Fruit fly (Drosophila melanogaster): Measurements from ENCODE around the gene Uros2.
A peak's percentile ranks its signal among the peaks of the same experiment; 100 is the strongest.

The Uros2 gene

DNA sequence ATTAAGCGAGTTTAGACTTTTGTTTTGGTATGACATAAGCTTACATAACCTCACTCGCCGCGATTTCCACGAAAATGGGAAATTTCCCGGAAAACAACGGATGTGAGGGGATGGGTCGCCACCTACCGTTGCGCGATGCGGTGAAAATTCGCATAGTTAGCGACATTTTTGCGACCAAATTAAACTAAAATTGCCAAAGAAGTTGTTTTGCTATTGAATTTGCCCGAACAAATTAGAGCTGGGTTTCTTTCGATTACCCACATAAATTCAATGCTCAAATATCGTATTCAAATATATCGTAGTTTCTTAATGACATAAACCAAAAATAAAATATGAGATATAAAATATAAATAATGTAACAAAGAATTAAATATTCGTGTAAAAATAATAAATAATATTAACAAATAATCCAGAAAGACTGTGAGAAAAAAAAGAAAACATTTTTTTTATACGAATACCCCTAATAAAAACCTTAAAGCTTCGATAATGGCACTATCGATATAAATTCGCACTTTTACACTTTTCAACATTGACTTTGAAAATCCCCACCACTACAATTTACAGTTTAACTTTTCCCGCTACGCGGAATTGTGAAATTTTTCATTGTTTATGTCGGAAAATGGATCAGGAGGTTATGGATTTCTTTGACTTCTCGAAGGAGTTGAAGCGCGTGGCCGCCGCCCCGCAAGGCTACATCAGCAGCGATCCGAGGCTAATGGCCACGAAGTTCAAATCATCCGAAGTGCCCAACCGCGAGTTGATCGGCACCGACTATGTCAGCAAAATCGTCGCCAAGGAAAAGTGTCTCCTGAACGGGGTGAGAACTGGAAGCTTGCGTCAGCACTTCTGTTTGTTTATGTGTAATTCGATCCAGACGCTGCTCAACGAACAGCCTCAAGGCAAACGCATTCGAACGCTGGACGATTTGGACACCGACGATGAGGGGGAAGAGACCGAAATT lies 48.8 kb downstream of the Uros2 start, which contains the start of the genes ND-23 and spn-E (continued):
- TF ChIP-seq nerfin-2 (GFP tag; IDR thresholded peaks at IDR 0.05; ENCODE audit: partially characterized antibody): 0 out of 2 replicates have a peak, but pooled peaks have one; percentile 51
- no peak for TF ChIP-seq ap (GFP tag; IDR thresholded peaks at IDR 0.05)
- TF ChIP-seq NK7.1 (GFP tag; optimal IDR thresholded peaks at IDR 0.05): no peak
- peak; percentile 79 for TF ChIP-seq stwl (tag; optimal IDR thresholded peaks at IDR 0.05)
- no peak for TF ChIP-seq CG1024 (GFP tag; IDR thresholded peaks at IDR 0.05)
- no peak for TF ChIP-seq CG8359 (GFP tag; optimal IDR thresholded peaks at IDR 0.05; ENCODE audit: borderline replicate concordance)
- no peak for TF ChIP-seq CG11456 (GFP tag; IDR thresholded peaks at IDR 0.05)
- TF ChIP-seq schlank (tag; optimal IDR thresholded peaks at IDR 0.05): no peak
- TF ChIP-seq D19B (GFP tag; optimal IDR thresholded peaks at IDR 0.05): no peak
- TF ChIP-seq gro (GFP tag; optimal IDR thresholded peaks at IDR 0.05): no peak
- TF ChIP-seq sr (GFP tag; IDR thresholded peaks at IDR 0.05): no peak
- peak; percentile 51; the same call in 1 of the 2 replicates for TF ChIP-seq CG17328 (GFP tag; IDR thresholded peaks at IDR 0.05)
- TF ChIP-seq CG34224 (GFP tag; IDR thresholded peaks at IDR 0.05; ENCODE audit: partially characterized antibody): peak; percentile 57; the same call in 1 of the 3 replicates
- TF ChIP-seq CG13296 (GFP tag; optimal IDR thresholded peaks at IDR 0.05): peak; percentile 21
- TF ChIP-seq Med (GFP tag): peak; percentile 75
- peak; percentile 35 for TF ChIP-seq pzg (GFP tag; optimal IDR thresholded peaks at IDR 0.05)
- TF ChIP-seq grau (tag; optimal IDR thresholded peaks at IDR 0.05): peak; percentile 68
- TF ChIP-seq CG3407 (GFP tag; optimal IDR thresholded peaks at IDR 0.05): no peak
- peak; percentile 86 for TF ChIP-seq knrl (GFP tag; IDR thresholded peaks at IDR 0.05; ENCODE audit: partially characterized antibody)
- peak; percentile 45 for TF ChIP-seq CG8388 (GFP tag; optimal IDR thresholded peaks at IDR 0.05)
- no peak for TF ChIP-seq Ets65A (GFP tag)
- TF ChIP-seq CG6791 (GFP tag; IDR thresholded peaks at IDR 0.05; ENCODE audit: partially characterized antibody): 0 out of 3 replicates have a peak, but pooled peaks have one; percentile 52
- TF ChIP-seq dysf (GFP tag; IDR thresholded peaks at IDR 0.05): peak; percentile 16; the same call in 1 of the 3 replicates
- TF ChIP-seq twi (tag; optimal IDR thresholded peaks at IDR 0.05): peak; percentile 49
- TF ChIP-seq CG1832 (GFP tag; optimal IDR thresholded peaks at IDR 0.05): no peak
- TF ChIP-seq YL-1 (GFP tag; optimal IDR thresholded peaks at IDR 0.05): peak; percentile 41
- peak; percentile 64 for TF ChIP-seq CG30403 (GFP tag; optimal IDR thresholded peaks at IDR 0.05)
- TF ChIP-seq CG6175 (GFP tag; IDR thresholded peaks at IDR 0.05): no peak
- peak; percentile 45 for TF ChIP-seq Xbp1 (GFP tag; optimal IDR thresholded peaks at IDR 0.05)
- TF ChIP-seq dmrt11E (tag; optimal IDR thresholded peaks at IDR 0.05): peak; percentile 66
- TF ChIP-seq unpg (GFP tag; optimal IDR thresholded peaks at IDR 0.05): peak; percentile 58
- TF ChIP-seq Bdp1 (GFP tag; optimal IDR thresholded peaks at IDR 0.05): no peak
- peak; percentile 1 for TF ChIP-seq CG18764 (GFP tag; optimal IDR thresholded peaks at IDR 0.05)
- TF ChIP-seq CG9876 (GFP tag; optimal IDR thresholded peaks at IDR 0.05): no peak
- peak; percentile 13 for TF ChIP-seq fd3F (GFP tag; optimal IDR thresholded peaks at IDR 0.05)
- no peak for TF ChIP-seq CG3995 (GFP tag; optimal IDR thresholded peaks at IDR 0.05)
- no peak for TF ChIP-seq B-H1 (GFP tag; IDR thresholded peaks at IDR 0.05)
- TF ChIP-seq CG15269 (tag; optimal IDR thresholded peaks at IDR 0.05): peak; percentile 45
- TF ChIP-seq HmgZ (tag; optimal IDR thresholded peaks at IDR 0.05): no peak
- TF ChIP-seq chif (GFP tag; optimal IDR thresholded peaks at IDR 0.05): no peak
- no peak for TF ChIP-seq Asciz (GFP tag; optimal IDR thresholded peaks at IDR 0.05)
- peak; percentile 43 for TF ChIP-seq Meics (GFP tag; optimal IDR thresholded peaks at IDR 0.05)
- TF ChIP-seq MTF-1 (GFP tag; optimal IDR thresholded peaks at IDR 0.05; ENCODE audit: borderline replicate concordance): no peak
- 0 out of 3 replicates have a peak, but pooled peaks have one; percentile 56 for TF ChIP-seq CG11695 (GFP tag; IDR thresholded peaks at IDR 0.05)
- TF ChIP-seq CG4404 (GFP tag; IDR thresholded peaks at IDR 0.05): no peak
- TF ChIP-seq Dbx (GFP tag; IDR thresholded peaks at IDR 0.05): peak; percentile 73; the same call in 2 of the 3 replicates
- peak; percentile 87 for TF ChIP-seq CG13287 (GFP tag; IDR thresholded peaks at IDR 0.05; ENCODE audit: partially characterized antibody)

All from whole organism, embryonic.